Worm (Caenorhabditis elegans): ENCODE results near the gene nonu-1.

The nonu-1 gene

DNA sequence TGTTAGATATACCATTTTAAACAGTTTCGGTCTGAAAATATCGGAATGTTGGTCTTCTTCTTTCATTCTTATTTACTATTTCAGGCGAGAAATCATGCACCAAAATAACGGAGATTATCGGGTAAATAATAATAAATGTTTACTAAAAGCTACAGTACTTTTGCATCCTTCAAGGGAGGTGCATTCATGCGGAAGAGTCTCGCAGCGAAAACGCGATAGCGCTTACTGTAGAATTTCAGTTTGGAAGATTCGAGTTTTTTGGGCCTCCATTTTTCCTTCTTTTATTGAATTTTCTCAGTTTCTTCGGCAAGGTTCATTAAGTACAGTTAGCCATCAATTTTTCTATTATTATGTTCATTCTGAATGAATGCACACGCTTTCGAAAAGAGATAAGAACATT is 6.4 kb upstream of the nonu-1 start, which contains the start of gene C35D10.7:
Gene C35D10.7, plus strand, starts transcription at position 85 of the 400 bp plus-strand sequence.
- TF ChIP-seq tbx-7 (tag; optimal IDR thresholded peaks at IDR 0.05) (no peak), pat-9 (tag; optimal IDR thresholded peaks at IDR 0.05) (no peak), syd-9 (tag; optimal IDR thresholded peaks at IDR 0.05) (no peak), fkh-6 (tag; optimal IDR thresholded peaks at IDR 0.05) (no peak), madf-2 (tag; optimal IDR thresholded peaks at IDR 0.05) (no peak), dve-1 (tag; optimal IDR thresholded peaks at IDR 0.05) (no peak), ztf-16 (tag; optimal IDR thresholded peaks at IDR 0.05) (no peak), nhr-11 (tag; optimal IDR thresholded peaks at IDR 0.05) (no peak), ceh-30 (tag; optimal IDR thresholded peaks at IDR 0.05) (no peak), hlh-6 (tag; optimal IDR thresholded peaks at IDR 0.05) (no peak), C38D4.7 (GFP tag; optimal IDR thresholded peaks at IDR 0.05) (no peak), ceh-9 (tag; optimal IDR thresholded peaks at IDR 0.05) (no peak), ahr-1 (tag; optimal IDR thresholded peaks at IDR 0.05) (no peak), ceh-24 (tag; optimal IDR thresholded peaks at IDR 0.05) (no peak), elt-2 (tag; optimal IDR thresholded peaks at IDR 0.05) (no peak), unc-86 (tag; optimal IDR thresholded peaks at IDR 0.05) (no peak), hlh-30 (tag; optimal IDR thresholded peaks at IDR 0.05; ENCODE audit: insufficient read depth) (no peak)

ce11 chrIII:4854918-4855317 is 5.2 kb upstream of the nonu-1 start, which contains the start of gene C35D10.8:
TSS of gene C35D10.8 (plus strand) at chrIII:4855218.
- TF ChIP-seq odd-2 (tag; optimal IDR thresholded peaks at IDR 0.05) (no peak), fax-1 (tag; optimal IDR thresholded peaks at IDR 0.05) (no peak), ama-1 (optimal IDR thresholded peaks at IDR 0.05) (no peak)

ce11 chrIII:4852025-4852424 is 2.3 kb upstream of the nonu-1 start, which contains the start of gene ced-4:
TSS of gene ced-4 (plus strand) at chrIII:4852325.
- TF ChIP-seq eyg-1 (tag; optimal IDR thresholded peaks at IDR 0.05) = no peak
- TF ChIP-seq hlh-13 (GFP tag; optimal IDR thresholded peaks at IDR 0.05) = no peak
- TF ChIP-seq pqm-1 (tag; optimal IDR thresholded peaks at IDR 0.05) = no peak
- no peak for TF ChIP-seq unc-42 (tag; optimal IDR thresholded peaks at IDR 0.05)
- TF ChIP-seq madf-2 (tag; optimal IDR thresholded peaks at IDR 0.05) = no peak
- TF ChIP-seq nhr-11 (tag; optimal IDR thresholded peaks at IDR 0.05) = no peak
- no peak for TF ChIP-seq ceh-14 (tag; optimal IDR thresholded peaks at IDR 0.05)
- TF ChIP-seq hlh-6 (tag; optimal IDR thresholded peaks at IDR 0.05) = no peak
- TF ChIP-seq ceh-19 (GFP tag; optimal IDR thresholded peaks at IDR 0.05) = no peak
- no peak for TF ChIP-seq elt-4 (tag; optimal IDR thresholded peaks at IDR 0.05)
- no peak for TF ChIP-seq pha-2 (tag; optimal IDR thresholded peaks at IDR 0.05)
- TF ChIP-seq ahr-1 (tag; optimal IDR thresholded peaks at IDR 0.05) = no peak

DNA sequence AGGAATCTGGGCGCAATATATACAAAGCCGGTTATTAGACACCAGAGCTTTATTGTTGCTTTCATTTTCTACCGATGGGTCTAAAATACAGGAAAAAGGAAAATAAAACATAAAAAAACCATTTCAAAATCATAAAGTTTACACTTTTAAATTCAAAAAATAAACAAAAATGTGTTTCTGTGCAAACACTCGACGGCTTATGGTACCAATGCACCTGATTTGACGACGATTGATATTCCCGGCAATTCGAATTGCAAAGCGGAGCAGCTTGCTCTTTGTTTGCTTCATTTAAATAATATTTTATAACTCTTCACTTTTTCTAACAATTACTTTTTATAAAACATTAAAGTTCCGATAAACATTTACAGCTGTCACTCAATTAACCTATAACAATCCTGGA is 432 bp upstream of the nonu-1 start, which contains the start of gene F26A1.1:
Gene F26A1.1, plus strand, starts transcription at position 369 of the 400 bp plus-strand sequence.
- TF ChIP-seq pat-9 (tag; optimal IDR thresholded peaks at IDR 0.05) = no peak
- no peak for TF ChIP-seq npax-4 (tag; optimal IDR thresholded peaks at IDR 0.05)

- no peak for TF ChIP-seq ceh-30 (tag; optimal IDR thresholded peaks at IDR 0.05)
- no peak for TF ChIP-seq nhr-11 (tag; optimal IDR thresholded peaks at IDR 0.05)
- no peak for TF ChIP-seq odd-2 (tag; optimal IDR thresholded peaks at IDR 0.05)
- TF ChIP-seq ceh-9 (tag; optimal IDR thresholded peaks at IDR 0.05) = no peak
- no peak for TF ChIP-seq ceh-34 (tag; optimal IDR thresholded peaks at IDR 0.05)
- TF ChIP-seq eyg-1 (tag; optimal IDR thresholded peaks at IDR 0.05) = no peak
These were observed 5.4 kb downstream of the nonu-1 start, which contains the start of the genes clec-157 and fkh-5 for ce11 chrIII:4844327-4844726. TSS of gene clec-157 (minus strand) at chrIII:4844427. TSS of gene fkh-5 (plus strand) at chrIII:4844662.

ce11 chrIII:4842173-4842572 is 7.5 kb downstream of the nonu-1 start, which contains the start of gene clec-156:
TSS of gene clec-156 (minus strand) at chrIII:4842273.
- no peak for TF ChIP-seq lin-11 (tag; optimal IDR thresholded peaks at IDR 0.05)
